Fruit fly (Drosophila melanogaster) whole organism, prepupa: Measurements from ENCODE around the gene CG18581.

Experiments used
- Blimp-1 ChIP-seq: fragments of 200-800 bp; sonication (Bioruptor generic); optimal IDR thresholded peaks from 3 replicates; lab custom pipeline; 2017; ENCODE audit warnings: missing biosample characterization, missing genetic modification characterization, mild to moderate bottlenecking, moderate library complexity, missing genetic modification reagents
- CG15336 ChIP-seq: fragments of 200-800 bp; sonication (Bioruptor generic); IDR thresholded peaks from 2 replicates; pipeline ENCODE4 v1.3.6; 2022; ENCODE audit warnings: missing biosample characterization, missing genetic modification characterization
- CG16779 ChIP-seq: fragments of 200-800 bp; sonication (Bioruptor generic); optimal IDR thresholded peaks from 3 replicates; lab custom pipeline; 2017; ENCODE audit warnings: missing biosample characterization, mild to moderate bottlenecking, missing genetic modification characterization
- CG3919 ChIP-seq: fragments of 200-800 bp; sonication (Bioruptor generic); optimal IDR thresholded peaks from 3 replicates; lab custom pipeline; 2016; ENCODE audit warnings: missing biosample characterization, missing genetic modification characterization
- CG6163 ChIP-seq: fragments of 200-800 bp; sonication (Bioruptor generic); IDR thresholded peaks from 3 replicates; pipeline ENCODE4 v1.3.6; 2022; ENCODE audit warnings: missing biosample characterization, missing genetic modification characterization
- CG6276 ChIP-seq: fragments of 200-800 bp; sonication (Bioruptor generic); optimal IDR thresholded peaks from 2 replicates; lab custom pipeline; 2017; ENCODE audit warnings: missing biosample characterization, mild to moderate bottlenecking, missing genetic modification characterization
- CG6792 ChIP-seq: fragments of 200-800 bp; sonication (Bioruptor generic); optimal IDR thresholded peaks from 3 replicates; lab custom pipeline; 2016; ENCODE audit warnings: missing biosample characterization, missing genetic modification characterization
- CG6808 ChIP-seq: fragments of 200-800 bp; sonication (Bioruptor generic); optimal IDR thresholded peaks from 3 replicates; lab custom pipeline; 2017; ENCODE audit warnings: missing biosample characterization, missing genetic modification characterization, mild to moderate bottlenecking, moderate library complexity, missing genetic modification reagents
- CG6854 ChIP-seq: fragments of 200-800 bp; sonication (Bioruptor generic); optimal IDR thresholded peaks from 2 replicates; lab custom pipeline; 2017; ENCODE audit warnings: missing biosample characterization, mild to moderate bottlenecking, missing genetic modification characterization
- CG7368 ChIP-seq: fragments of 200-800 bp; sonication (Bioruptor generic); optimal IDR thresholded peaks from 3 replicates; lab custom pipeline; 2016; ENCODE audit warnings: missing biosample characterization, missing genetic modification characterization
- CG9139 ChIP-seq: fragments of 200-800 bp; sonication (Bioruptor generic); optimal IDR thresholded peaks from 3 replicates; lab custom pipeline; 2017; ENCODE audit warnings: missing biosample characterization, mild to moderate bottlenecking, missing genetic modification characterization
- Eip93F ChIP-seq: fragments of 200-800 bp; sonication (Bioruptor generic); optimal IDR thresholded peaks from 2 replicates; lab custom pipeline; 2016; ENCODE audit warnings: missing biosample characterization, mild to moderate bottlenecking, missing genetic modification characterization
- Ets21C ChIP-seq: fragments of 200-800 bp; sonication (Bioruptor generic); optimal IDR thresholded peaks from 3 replicates; lab custom pipeline; 2016; ENCODE audit warnings: missing biosample characterization, missing genetic modification characterization
- Ets96B ChIP-seq: fragments of 200-800 bp; optimal IDR thresholded peaks from 2 replicates; lab custom pipeline; 2019; ENCODE audit warnings: missing biosample characterization, mild to moderate bottlenecking, missing genetic modification characterization, moderate library complexity
- Gug ChIP-seq: fragments of 200-800 bp; sonication (Bioruptor generic); IDR thresholded peaks from 2 replicates; pipeline ENCODE4 v1.3.6; 2022; ENCODE audit warnings: missing biosample characterization, missing genetic modification characterization
- Hr38 ChIP-seq: sonication (Bioruptor generic); optimal IDR thresholded peaks from 2 replicates; lab custom pipeline; 2016; ENCODE audit warnings: missing biosample characterization, missing genetic modification characterization
- Hr39 ChIP-seq: fragments of 200-800 bp; sonication (Bioruptor generic); optimal IDR thresholded peaks from 2 replicates; lab custom pipeline; 2016; ENCODE audit warnings: missing biosample characterization, missing genetic modification characterization
- Met ChIP-seq: fragments of 200-800 bp; sonication (Bioruptor generic); optimal IDR thresholded peaks from 3 replicates; lab custom pipeline; 2016; ENCODE audit warnings: missing biosample characterization, missing genetic modification characterization
- OdsH ChIP-seq: fragments of 200-800 bp; sonication (Bioruptor generic); optimal IDR thresholded peaks from 3 replicates; lab custom pipeline; 2016; ENCODE audit warnings: missing biosample characterization, missing genetic modification characterization
- Smox ChIP-seq: fragments of 200-800 bp; sonication (Bioruptor generic); optimal IDR thresholded peaks from 3 replicates; lab custom pipeline; 2016; ENCODE audit warnings: missing biosample characterization, missing genetic modification characterization
- Sox14 ChIP-seq: fragments of 200-800 bp; sonication (Bioruptor generic); optimal IDR thresholded peaks from 3 replicates; lab custom pipeline; 2016; ENCODE audit warnings: missing biosample characterization, missing genetic modification characterization
- Sox15 ChIP-seq: fragments of 200-800 bp; sonication (Bioruptor generic); optimal IDR thresholded peaks from 3 replicates; lab custom pipeline; 2016; ENCODE audit warnings: missing biosample characterization, missing genetic modification characterization
- achi ChIP-seq: fragments of 200-800 bp; sonication (Bioruptor generic); optimal IDR thresholded peaks from 3 replicates; lab custom pipeline; 2016; ENCODE audit warnings: missing biosample characterization, missing genetic modification characterization
- acj6 ChIP-seq: fragments of 200-800 bp; sonication (Bioruptor generic); optimal IDR thresholded peaks from 3 replicates; lab custom pipeline; 2016; ENCODE audit warnings: missing biosample characterization, missing genetic modification characterization
- dsx ChIP-seq: fragments of 200-800 bp; optimal IDR thresholded peaks from 3 replicates; lab custom pipeline; 2019; ENCODE audit warnings: missing biosample characterization, mild to moderate bottlenecking, missing genetic modification characterization, moderate library complexity; ENCODE audit not compliant: poor library complexity, severe bottlenecking
- eg ChIP-seq: fragments of 200-800 bp; sonication (Bioruptor generic); IDR thresholded peaks from 3 replicates; pipeline ENCODE4 v1.3.6; 2022; ENCODE audit warnings: missing biosample characterization, missing genetic modification characterization
- esn ChIP-seq: fragments of 200-800 bp; sonication (Bioruptor generic); optimal IDR thresholded peaks from 2 replicates; lab custom pipeline; 2016; ENCODE audit warnings: missing biosample characterization, mild to moderate bottlenecking, missing genetic modification characterization, moderate library complexity
- fd59A ChIP-seq: fragments of 200-800 bp; sonication (Bioruptor generic); optimal IDR thresholded peaks from 2 replicates; lab custom pipeline; 2017; ENCODE audit warnings: missing biosample characterization, mild to moderate bottlenecking, missing genetic modification characterization, missing genetic modification reagents
- fd85E ChIP-seq: fragments of 200-800 bp; sonication (Bioruptor generic); optimal IDR thresholded peaks from 3 replicates; lab custom pipeline; 2016; ENCODE audit warnings: missing biosample characterization, missing genetic modification characterization
- lz ChIP-seq: fragments of 200-800 bp; sonication (Bioruptor generic); optimal IDR thresholded peaks from 3 replicates; lab custom pipeline; 2016; ENCODE audit warnings: missing biosample characterization, missing genetic modification characterization
- pdm3 ChIP-seq: fragments of 200-800 bp; sonication (Bioruptor generic); optimal IDR thresholded peaks from 3 replicates; lab custom pipeline; 2016; ENCODE audit warnings: missing biosample characterization, missing genetic modification characterization
- spab ChIP-seq: fragments of 200-800 bp; sonication (Bioruptor generic); optimal IDR thresholded peaks from 2 replicates; lab custom pipeline; 2017; ENCODE audit warnings: missing biosample characterization, mild to moderate bottlenecking, missing genetic modification characterization, missing genetic modification reagents
- ss ChIP-seq, 2 experiments: fragments of 200-800 bp; sonication (Bioruptor generic); optimal IDR thresholded peaks; 2 replicates in 1 of 2; 3 replicates in 1 of 2; lab custom pipeline; 2017 to 2018; ENCODE audit warnings: mild to moderate bottlenecking in 2 of 2, missing biosample characterization in 2 of 2, missing genetic modification characterization in 2 of 2, moderate library complexity in 1 of 2
- vri ChIP-seq: fragments of 200-800 bp; sonication (Bioruptor generic); optimal IDR thresholded peaks from 3 replicates; lab custom pipeline; 2016; ENCODE audit warnings: missing biosample characterization, mild to moderate bottlenecking, missing genetic modification characterization

CG18581 gene

dm6 chr3L:15045114-15045513 lies 4.9 kb downstream of the CG18581 start:
- TF ChIP-seq fd59A (GFP tag; lab: Kevin White, UChicago) (no peak), Hr39 (GFP tag; lab: Kevin White, UChicago) (no peak), ss (GFP tag; optimal IDR thresholded peaks at IDR 0.05; lab: Kevin White, UChicago) (no peak), Sox14 (GFP tag; lab: Kevin White, UChicago) (no peak), eg (GFP tag; lab: Robert Waterston, UW) (no peak), Ets96B (tag; lab: Kevin White, UChicago) (no peak), Smox (no peak)

dm6 chr3L:15043874-15044336 lies 6.1 kb downstream of the CG18581 start, which contains the start of gene ind:
Gene ind (minus strand): TSS chr3L:15043924.
- TF ChIP-seq CG7368 (GFP tag; lab: Kevin White, UChicago) (no peak), CG9139 (GFP tag; lab: Kevin White, UChicago) (no peak), CG6808 (GFP tag; lab: Kevin White, UChicago) (no peak), Eip93F (GFP tag; lab: Kevin White, UChicago) (no peak), achi (GFP tag; lab: Kevin White, UChicago) (no peak), Blimp-1 (GFP tag; lab: Kevin White, UChicago) (no peak), dsx (GFP tag; lab: Kevin White, UChicago) (no peak), spab (GFP tag; lab: Kevin White, UChicago) (no peak), ss (GFP tag; optimal IDR thresholded peaks at IDR 0.05; lab: Kevin White, UChicago) (no peak), acj6 (no peak), CG15336 (GFP tag; lab: Robert Waterston, UW) (no peak), Sox15 (GFP tag; lab: Kevin White, UChicago) (no peak), fd85E (GFP tag; lab: Kevin White, UChicago) (no peak), CG6792 (no peak), CG6276 (GFP tag; lab: Kevin White, UChicago) (no peak), lz (no peak), pdm3 (GFP tag; lab: Kevin White, UChicago) (no peak)

- TF ChIP-seq CG6854 (GFP tag; lab: Kevin White, UChicago) (no peak), CG16779 (tag; lab: Kevin White, UChicago) (no peak), esn (GFP tag; lab: Kevin White, UChicago) (no peak), Ets21C (GFP tag; lab: Kevin White, UChicago) (no peak), Sox14 (GFP tag; lab: Kevin White, UChicago) (no peak), Gug (no peak), CG6792 (no peak), Hr38 (GFP tag; lab: Kevin White, UChicago) (no peak), CG3919 (no peak), vri (no peak), Met (GFP tag; lab: Kevin White, UChicago) (no peak), lz (no peak), CG15336 (GFP tag; lab: Robert Waterston, UW) (no peak), CG7368 (GFP tag; lab: Kevin White, UChicago) (no peak)
- TF ChIP-seq, all 60 proteins: peak for 0
Observed at dm6 chr3L:15043465-15043864, 6.5 kb downstream of the CG18581 start.

dm6 chr3L:15042470-15042869 lies 7.5 kb downstream of the CG18581 start, which contains the start of gene Rpn12R:
Gene Rpn12R (minus strand): TSS chr3L:15042570.
- TF ChIP-seq CG6276 (GFP tag; lab: Kevin White, UChicago) (no peak), OdsH (GFP tag; lab: Kevin White, UChicago) (no peak), spab (GFP tag; lab: Kevin White, UChicago) (no peak), CG6163 (GFP tag; lab: Robert Waterston, UW) (no peak)
